3 worm cellular contexts compared by ENCODE assay signal in the genomic region with DNA sequence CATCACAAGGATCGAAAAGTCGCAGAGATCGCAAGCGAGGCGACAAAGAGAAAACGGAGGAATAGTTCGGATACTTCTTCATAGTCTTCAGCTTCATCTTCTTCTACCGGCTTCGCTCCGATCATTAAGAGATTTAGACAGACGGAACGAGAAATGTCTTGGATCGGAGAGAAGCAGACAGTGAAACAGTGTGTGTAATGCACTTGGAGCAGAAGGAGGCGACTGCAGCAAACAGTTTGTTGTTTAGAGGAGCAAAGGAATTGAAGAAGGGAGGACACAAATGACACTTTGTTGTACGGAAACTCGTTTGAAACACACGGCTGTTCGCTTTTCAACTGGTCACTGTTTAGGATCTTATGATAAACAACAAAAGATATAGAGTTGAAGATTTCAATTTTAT.
TF ChIP-seq lines count a peak whose summit lies in the region.

No protein-coding gene starts in this region.

TF ChIP-seq in whole organism, L1 larva, 84 proteins besides CTCF, POLR2A, EP300 and RAD21 (continued from another document and continues in another):
- no peak for TF ChIP-seq aha-1 (tag; optimal IDR thresholded peaks at IDR 0.05; lab: Kevin White, UChicago)
- no peak for TF ChIP-seq dpl-1 (GFP tag; optimal IDR thresholded peaks at IDR 0.05; lab: Kevin White, UChicago)
- TF ChIP-seq nhr-84 (tag; optimal IDR thresholded peaks at IDR 0.05; lab: Kevin White, UChicago) = no peak
- no peak for TF ChIP-seq nhr-47 (tag; optimal IDR thresholded peaks at IDR 0.05; lab: Kevin White, UChicago)
- TF ChIP-seq isw-1 (GFP tag; IDR thresholded peaks at IDR 0.05; lab: Robert Waterston, UW) = no peak
- TF ChIP-seq ztf-11 (tag; optimal IDR thresholded peaks at IDR 0.05; lab: Kevin White, UChicago) = no peak
- no peak for TF ChIP-seq snpc-4 (tag; optimal IDR thresholded peaks at IDR 0.05; lab: Kevin White, UChicago)
- no peak for TF ChIP-seq grh-1 (GFP tag; IDR thresholded peaks at IDR 0.05; lab: Robert Waterston, UW)
- TF ChIP-seq nhr-19 (GFP tag; conservative IDR thresholded peaks at IDR 0.05; lab: Robert Waterston, UW) = peak; percentile 39
- no peak for TF ChIP-seq swsn-7 (tag; optimal IDR thresholded peaks at IDR 0.05; lab: Kevin White, UChicago)
- TF ChIP-seq lsy-2 (tag; optimal IDR thresholded peaks at IDR 0.05; lab: Kevin White, UChicago) = peak in 1 of 2 experiments; percentile 22
- no peak for TF ChIP-seq egl-13 (tag; optimal IDR thresholded peaks at IDR 0.05; lab: Kevin White, UChicago)
- no peak for TF ChIP-seq nhr-28 (tag; optimal IDR thresholded peaks at IDR 0.05; lab: Kevin White, UChicago)
- no peak for TF ChIP-seq fkh-8 (tag; optimal IDR thresholded peaks at IDR 0.05; lab: Kevin White, UChicago)
- peak; percentile 15 for TF ChIP-seq tbx-2 (tag; optimal IDR thresholded peaks at IDR 0.05; lab: Kevin White, UChicago)
- no peak for TF ChIP-seq unc-98 (GFP tag; IDR thresholded peaks at IDR 0.05; lab: Robert Waterston, UW)
- TF ChIP-seq lin-35 (GFP tag; optimal IDR thresholded peaks at IDR 0.05; lab: Kevin White, UChicago) = no peak
- TF ChIP-seq aly-2 (tag; optimal IDR thresholded peaks at IDR 0.05; lab: Kevin White, UChicago) = no peak
- TF ChIP-seq pag-3 (tag; optimal IDR thresholded peaks at IDR 0.05; lab: Kevin White, UChicago; ENCODE audit: borderline replicate concordance, insufficient read depth) = no peak
- no peak for TF ChIP-seq irx-1 (tag; optimal IDR thresholded peaks at IDR 0.05; lab: Kevin White, UChicago)
- TF ChIP-seq lin-39 (tag; optimal IDR thresholded peaks at IDR 0.05; lab: Kevin White, UChicago) = no peak
- no peak for TF ChIP-seq elt-2 (tag; optimal IDR thresholded peaks at IDR 0.05; lab: Kevin White, UChicago)
- TF ChIP-seq nhr-76 (tag; optimal IDR thresholded peaks at IDR 0.05; lab: Kevin White, UChicago) = no peak
- peak; percentile 34 for TF ChIP-seq nhr-20 (tag; optimal IDR thresholded peaks at IDR 0.05; lab: Kevin White, UChicago)
- TF ChIP-seq alr-1 (tag; optimal IDR thresholded peaks at IDR 0.05; lab: Kevin White, UChicago; ENCODE audit: borderline replicate concordance) = no peak
- no peak for TF ChIP-seq tlp-1 (tag; optimal IDR thresholded peaks at IDR 0.05; lab: Kevin White, UChicago)
- no peak for TF ChIP-seq unc-62 (GFP tag; optimal IDR thresholded peaks at IDR 0.05; lab: Kevin White, UChicago)
- no peak for TF ChIP-seq sox-4 (tag; optimal IDR thresholded peaks at IDR 0.05; lab: Kevin White, UChicago)
- no peak for TF ChIP-seq F16B12.6 (tag; optimal IDR thresholded peaks at IDR 0.05; lab: Kevin White, UChicago)
- no peak for TF ChIP-seq fkh-10 (GFP tag; optimal IDR thresholded peaks at IDR 0.05; lab: Kevin White, UChicago)
- no peak for TF ChIP-seq hpl-2 (GFP tag; optimal IDR thresholded peaks at IDR 0.05; lab: Kevin White, UChicago)
- no peak for TF ChIP-seq unc-86 (tag; optimal IDR thresholded peaks at IDR 0.05; lab: Kevin White, UChicago)
- no peak for TF ChIP-seq nhr-85 (tag; lab: Kevin White, UChicago)
- no peak for TF ChIP-seq nhr-237 (tag; optimal IDR thresholded peaks at IDR 0.05; lab: Kevin White, UChicago)
- peak; percentile 13 for TF ChIP-seq blmp-1 (tag; optimal IDR thresholded peaks at IDR 0.05; lab: Kevin White, UChicago)
- TF ChIP-seq ztf-4 (tag; optimal IDR thresholded peaks at IDR 0.05; lab: Kevin White, UChicago) = peak; percentile 11
- peak; percentile 65 for TF ChIP-seq lin-14 (GFP tag; optimal IDR thresholded peaks at IDR 0.05; lab: Kevin White, UChicago)
- no peak for TF ChIP-seq unc-30 (tag; optimal IDR thresholded peaks at IDR 0.05; lab: Kevin White, UChicago)
- no peak for TF ChIP-seq C16A3.4 (tag; optimal IDR thresholded peaks at IDR 0.05; lab: Kevin White, UChicago)
- TF ChIP-seq snu-23 (GFP tag; optimal IDR thresholded peaks at IDR 0.05; lab: Kevin White, UChicago) = peak; percentile 28
- TF ChIP-seq C04F5.9 (tag; optimal IDR thresholded peaks at IDR 0.05; lab: Kevin White, UChicago) = no peak
- no peak for TF ChIP-seq vab-15 (tag; optimal IDR thresholded peaks at IDR 0.05; lab: Kevin White, UChicago)
- peak; percentile 7 to 24 for TF ChIP-seq efl-1 (optimal IDR thresholded peaks at IDR 0.05; lab: Kevin White, UChicago)
- TF ChIP-seq efl-1 (GFP tag; optimal IDR thresholded peaks at IDR 0.05 in 1 of 2; lab: Kevin White, UChicago) = no peak
- TF ChIP-seq zag-1 (tag; optimal IDR thresholded peaks at IDR 0.05; lab: Kevin White, UChicago) = no peak

TF ChIP-seq in whole organism, L4 larva, 104 proteins besides CTCF, POLR2A, EP300 and RAD21 (continued from another document):
- TF ChIP-seq unc-62 (GFP tag; optimal IDR thresholded peaks at IDR 0.05 in 1 of 2; lab: Kevin White, UChicago) (peak in 1 of 2 experiments; percentile 38), unc-62 (tag; optimal IDR thresholded peaks at IDR 0.05; lab: Kevin White, UChicago) (no peak), mes-2 (tag; optimal IDR thresholded peaks at IDR 0.05; lab: Kevin White, UChicago; ENCODE audit: poor library complexity, severe bottlenecking) (peak; percentile 55), nhr-76 (tag; optimal IDR thresholded peaks at IDR 0.05; lab: Kevin White, UChicago) (no peak), nhr-11 (tag; optimal IDR thresholded peaks at IDR 0.05; lab: Kevin White, UChicago) (peak; percentile 37), hlh-11 (tag; optimal IDR thresholded peaks at IDR 0.05; lab: Kevin White, UChicago) (peak; percentile 73), unc-39 (tag; optimal IDR thresholded peaks at IDR 0.05; lab: Kevin White, UChicago) (no peak), tra-1 (GFP tag; IDR thresholded peaks at IDR 0.05; lab: Robert Waterston, UW) (0 out of 2 replicates have a peak, but pooled peaks have one; percentile 17), lsy-2 (tag; optimal IDR thresholded peaks at IDR 0.05; lab: Kevin White, UChicago) (peak in 1 of 2 experiments; percentile 34), daf-16 (GFP tag; optimal IDR thresholded peaks at IDR 0.05; lab: Kevin White, UChicago) (peak in 1 of 2 experiments; percentile 90), daf-16 (tag; optimal IDR thresholded peaks at IDR 0.05; lab: Kevin White, UChicago) (peak; percentile 58), zip-11 (GFP tag; IDR thresholded peaks at IDR 0.05; lab: Robert Waterston, UW) (no peak), duxl-1 (tag; optimal IDR thresholded peaks at IDR 0.05; lab: Kevin White, UChicago; ENCODE audit: poor library complexity) (no peak), lin-29 (GFP tag; IDR thresholded peaks at IDR 0.05; lab: Robert Waterston, UW) (no peak), nhr-25 (tag; optimal IDR thresholded peaks at IDR 0.05; lab: Kevin White, UChicago; ENCODE audit: borderline replicate concordance, insufficient read depth) (no peak), T20F7.1 (GFP tag; optimal IDR thresholded peaks at IDR 0.05; lab: Kevin White, UChicago) (no peak), mdl-1 (tag; optimal IDR thresholded peaks at IDR 0.05; lab: Kevin White, UChicago) (no peak), pha-4 (GFP tag; IDR thresholded peaks at IDR 0.05; lab: Robert Waterston, UW) (no peak), pha-4 (tag; optimal IDR thresholded peaks at IDR 0.05; lab: Kevin White, UChicago) (peak; percentile 10), dmd-6 (GFP tag; IDR thresholded peaks at IDR 0.05; lab: Robert Waterston, UW) (peak; percentile 20; the same call in 1 of the 2 replicates)
TF ChIP-seq in whole organism, L4 larva: peak in this region for 11.

TF ChIP-seq in whole organism, late embryonic, 69 proteins besides CTCF, POLR2A, EP300 and RAD21 (continued from another document):
- TF ChIP-seq unc-86 (tag; optimal IDR thresholded peaks at IDR 0.05; lab: Kevin White, UChicago) (no peak), ceh-18 (tag; optimal IDR thresholded peaks at IDR 0.05; lab: Kevin White, UChicago) (peak; percentile 46), hlh-13 (GFP tag; optimal IDR thresholded peaks at IDR 0.05; lab: Kevin White, UChicago) (no peak), tbx-2 (tag; optimal IDR thresholded peaks at IDR 0.05; lab: Kevin White, UChicago) (peak; percentile 24), pag-3 (tag; optimal IDR thresholded peaks at IDR 0.05; lab: Kevin White, UChicago; ENCODE audit: borderline replicate concordance) (no peak), fkh-10 (GFP tag; optimal IDR thresholded peaks at IDR 0.05; lab: Kevin White, UChicago) (no peak), ceh-19 (GFP tag; optimal IDR thresholded peaks at IDR 0.05; lab: Kevin White, UChicago) (no peak)
